Fruit fly (Drosophila melanogaster) whole organism, pupa: ENCODE measurements around the gene Alg10.

ENCODE experiments used
- CG10348 ChIP-seq: fragments of 200-800 bp; sonication (Bioruptor generic); IDR thresholded peaks from 2 replicates; pipeline ENCODE4 v1.3.6; 2022; ENCODE audit warnings: missing biosample characterization, missing genetic modification characterization
- CG12605 ChIP-seq: fragments of 200-800 bp; sonication (Bioruptor generic); IDR thresholded peaks from 2 replicates; pipeline ENCODE4 v1.3.6; 2022; ENCODE audit warnings: missing biosample characterization, missing genetic modification characterization
- CG13204 ChIP-seq: fragments of 200-800 bp; sonication (Bioruptor generic); optimal IDR thresholded peaks from 2 replicates; lab custom pipeline; 2018; ENCODE audit warnings: missing biosample characterization, mild to moderate bottlenecking, missing genetic modification characterization, moderate library complexity
- CG14655 ChIP-seq: fragments of 200-800 bp; sonication (Bioruptor generic); optimal IDR thresholded peaks from 3 replicates; lab custom pipeline; 2017; ENCODE audit warnings: mild to moderate bottlenecking, missing biosample characterization, missing genetic modification reagents, missing genetic modification characterization
- CG15710 ChIP-seq: fragments of 200-800 bp; sonication (Bioruptor generic); optimal IDR thresholded peaks from 2 replicates; lab custom pipeline; 2018; ENCODE audit warnings: missing biosample characterization, mild to moderate bottlenecking, missing genetic modification characterization, moderate library complexity
- CG17806 ChIP-seq: fragments of 200-800 bp; sonication (Bioruptor generic); optimal IDR thresholded peaks from 2 replicates; lab custom pipeline; 2018; ENCODE audit warnings: missing biosample characterization, mild to moderate bottlenecking, missing genetic modification characterization, moderate library complexity
- CG32121 ChIP-seq: fragments of 200-800 bp; sonication (Bioruptor generic); IDR thresholded peaks from 2 replicates; pipeline ENCODE4 v1.3.6; 2022; ENCODE audit warnings: missing biosample characterization, missing genetic modification characterization
- CG34367 ChIP-seq: fragments of 200-800 bp; sonication (Bioruptor generic); optimal IDR thresholded peaks from 2 replicates; lab custom pipeline; 2018; ENCODE audit warnings: missing biosample characterization, mild to moderate bottlenecking, missing genetic modification characterization
- CG4496 ChIP-seq: fragments of 200-800 bp; sonication (Bioruptor generic); IDR thresholded peaks from 3 replicates; pipeline ENCODE4 v1.3.6; 2022; ENCODE audit warnings: missing biosample characterization, missing genetic modification characterization
- CG8159 ChIP-seq: fragments of 200-800 bp; sonication (Bioruptor generic); optimal IDR thresholded peaks from 3 replicates; lab custom pipeline; 2018; ENCODE audit warnings: missing biosample characterization, mild to moderate bottlenecking, missing genetic modification characterization, moderate library complexity
- CG8301 ChIP-seq: fragments of 200-800 bp; sonication (Bioruptor generic); optimal IDR thresholded peaks from 2 replicates; lab custom pipeline; 2018; ENCODE audit warnings: missing biosample characterization, mild to moderate bottlenecking, missing genetic modification characterization
- CG9948 ChIP-seq: fragments of 200-800 bp; sonication (Bioruptor generic); optimal IDR thresholded peaks from 2 replicates; lab custom pipeline; 2018; ENCODE audit warnings: missing biosample characterization, mild to moderate bottlenecking, missing genetic modification characterization, moderate library complexity
- D1 ChIP-seq: fragments of 200-800 bp; sonication (Bioruptor generic); optimal IDR thresholded peaks from 2 replicates; lab custom pipeline; 2018; ENCODE audit warnings: missing biosample characterization, mild to moderate bottlenecking, missing genetic modification characterization, moderate library complexity
- EcR ChIP-seq: fragments of 200-800 bp; sonication (Bioruptor generic); optimal IDR thresholded peaks from 3 replicates; lab custom pipeline; 2019; ENCODE audit warnings: missing biosample characterization, missing genetic modification characterization, mild to moderate bottlenecking, moderate library complexity, missing genetic modification reagents
- Ets98B ChIP-seq: fragments of 200-800 bp; sonication (Bioruptor generic); IDR thresholded peaks from 2 replicates; pipeline ENCODE4 v1.3.6; 2022; ENCODE audit warnings: missing biosample characterization, missing genetic modification characterization
- Pif1A ChIP-seq: fragments of 200-800 bp; sonication (Bioruptor generic); optimal IDR thresholded peaks from 3 replicates; lab custom pipeline; 2016; ENCODE audit warnings: missing biosample characterization, missing genetic modification characterization
- Pif1B ChIP-seq: fragments of 200-800 bp; sonication (Bioruptor generic); optimal IDR thresholded peaks from 3 replicates; lab custom pipeline; 2016; ENCODE audit warnings: missing biosample characterization, missing genetic modification characterization
- Snoo ChIP-seq: fragments of 200-800 bp; sonication (Bioruptor generic); optimal IDR thresholded peaks from 3 replicates; lab custom pipeline; 2017; ENCODE audit warnings: missing biosample characterization, mild to moderate bottlenecking, missing genetic modification characterization, inconsistent platforms
- fd96Ca ChIP-seq: fragments of 200-800 bp; sonication (Bioruptor generic); IDR thresholded peaks from 3 replicates; pipeline ENCODE4 v1.3.6; 2022; ENCODE audit warnings: missing biosample characterization, missing genetic modification characterization
- gl ChIP-seq: fragments of 200-800 bp; sonication (Bioruptor generic); optimal IDR thresholded peaks from 2 replicates; lab custom pipeline; 2018; ENCODE audit warnings: missing biosample characterization, mild to moderate bottlenecking, missing genetic modification characterization
- rn ChIP-seq: fragments of 200-800 bp; sonication (Bioruptor generic); IDR thresholded peaks from 2 replicates; pipeline ENCODE4 v1.3.6; 2022; ENCODE audit warnings: missing biosample characterization, missing genetic modification characterization

The Alg10 gene

DNA sequence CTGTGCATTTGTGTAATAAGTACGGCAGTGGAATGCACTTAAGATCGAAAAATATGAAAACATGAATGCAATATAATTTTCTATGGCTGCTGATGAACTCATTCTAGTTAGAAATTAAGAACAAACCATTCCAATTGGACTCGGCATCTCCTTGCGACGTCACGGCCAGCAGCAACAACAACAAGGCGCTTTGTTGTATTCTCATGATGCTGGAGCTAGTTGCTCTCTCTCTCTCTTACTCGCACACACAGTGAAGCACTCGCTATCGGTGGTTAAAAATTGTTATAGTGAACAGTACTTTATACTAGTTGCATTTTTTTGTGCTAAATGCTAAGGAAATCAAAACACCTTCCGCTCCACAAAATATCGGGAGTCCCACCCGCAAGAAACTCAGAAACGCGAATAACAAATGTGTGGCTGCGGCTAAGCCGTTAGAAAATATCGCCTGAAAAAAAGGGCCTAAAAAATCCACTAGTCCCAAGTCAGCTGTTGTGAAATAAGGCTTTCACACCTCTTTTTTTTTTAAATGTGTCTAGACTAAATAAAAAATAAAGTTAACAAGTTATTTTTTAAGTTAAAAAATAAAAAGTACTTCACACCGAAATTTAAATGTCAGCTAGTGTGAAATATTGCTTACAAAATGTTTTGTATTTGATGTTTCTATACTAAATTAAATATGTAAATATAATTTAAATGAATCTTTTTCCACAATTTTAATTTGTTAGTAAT, 41.0 kb downstream of the Alg10 start, which contains the start of gene Plod:
Plod (minus strand) TSS at position 409 of the 729 bp plus-strand sequence.
- no peak for TF ChIP-seq CG9948
- no peak for TF ChIP-seq CG17806 (tag; lab: Kevin White, UChicago)
- peak; percentile 13 for TF ChIP-seq CG15710 (tag; lab: Kevin White, UChicago)
- no peak for TF ChIP-seq fd96Ca (GFP tag; lab: Robert Waterston, UW)
- TF ChIP-seq gl (tag; lab: Kevin White, UChicago), result no peak
- TF ChIP-seq D1 (tag; lab: Kevin White, UChicago), result peak; percentile 54
- peak; percentile 50; the same call in 1 of the 3 replicates for TF ChIP-seq CG4496 (GFP tag; lab: Robert Waterston, UW)
- no peak for TF ChIP-seq CG8159 (tag; lab: Kevin White, UChicago)
- TF ChIP-seq Snoo (tag; lab: Kevin White, UChicago), result no peak
- TF ChIP-seq Pif1B (GFP tag; lab: Kevin White, UChicago), result no peak
- TF ChIP-seq Pif1A (GFP tag; lab: Kevin White, UChicago), result no peak
- no peak for TF ChIP-seq CG34367
- TF ChIP-seq EcR, result no peak
- TF ChIP-seq CG12605 (GFP tag; lab: Robert Waterston, UW), result peak; percentile 61; the same call in 1 of the 2 replicates
- peak; percentile 31; the same call in 1 of the 2 replicates for TF ChIP-seq Ets98B (GFP tag; lab: Robert Waterston, UW)
- TF ChIP-seq CG8301 (tag; lab: Kevin White, UChicago), result no peak
- no peak for TF ChIP-seq rn (GFP tag; lab: Robert Waterston, UW)

DNA sequence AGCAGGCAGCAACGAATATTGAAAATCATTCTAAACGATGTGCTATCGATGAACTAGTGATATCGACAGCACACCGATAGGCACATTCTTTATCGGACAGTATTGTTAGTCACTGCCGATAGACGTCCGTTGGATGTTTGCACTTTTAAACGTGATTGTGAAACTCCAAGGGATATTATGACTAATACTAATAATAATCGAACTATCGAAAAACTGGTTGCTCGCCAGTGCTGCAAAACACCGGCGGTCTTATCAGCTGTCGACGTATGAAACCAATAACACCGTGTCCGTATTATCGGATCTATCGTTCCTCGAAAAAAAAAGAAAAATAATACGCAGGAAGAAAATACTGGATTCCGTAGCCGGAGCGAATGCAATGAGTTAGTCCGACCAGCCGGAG, 45.7 kb downstream of the Alg10 start, which contains the start of the genes Ube3a and CG7600:
Ube3a (minus strand) TSS at position 67 of the 400 bp plus-strand sequence.
CG7600 (plus strand) TSS at position 270 of the 400 bp plus-strand sequence.
- TF ChIP-seq Snoo (tag; lab: Kevin White, UChicago), result peak; percentile 21
- no peak for TF ChIP-seq CG10348 (GFP tag; lab: Robert Waterston, UW)
- no peak for TF ChIP-seq Pif1A (GFP tag; lab: Kevin White, UChicago)
- 0 out of 2 replicates have a peak, but pooled peaks have one; percentile 16 for TF ChIP-seq CG12605 (GFP tag; lab: Robert Waterston, UW)
- TF ChIP-seq CG14655 (GFP tag; lab: Kevin White, UChicago), result no peak
- peak; percentile 13 for TF ChIP-seq gl (tag; lab: Kevin White, UChicago)
- peak; percentile 15 for TF ChIP-seq CG15710 (tag; lab: Kevin White, UChicago)
- TF ChIP-seq Ets98B (GFP tag; lab: Robert Waterston, UW), result peak; percentile 31; the same call in 1 of the 2 replicates
- TF ChIP-seq fd96Ca (GFP tag; lab: Robert Waterston, UW), result peak; percentile 59; the same call in 2 of the 3 replicates
- TF ChIP-seq CG32121 (GFP tag; lab: Robert Waterston, UW), result 0 out of 2 replicates have a peak, but pooled peaks have one; percentile 22
- TF ChIP-seq EcR, result peak; percentile 26
- 0 out of 3 replicates have a peak, but pooled peaks have one; percentile 57 for TF ChIP-seq CG4496 (GFP tag; lab: Robert Waterston, UW)
- peak; percentile 12 for TF ChIP-seq CG8301 (tag; lab: Kevin White, UChicago)
- TF ChIP-seq CG13204 (GFP tag; lab: Kevin White, UChicago), result no peak
- TF ChIP-seq CG8159 (tag; lab: Kevin White, UChicago), result peak; percentile 22
- TF ChIP-seq D1 (tag; lab: Kevin White, UChicago), result no peak

DNA sequence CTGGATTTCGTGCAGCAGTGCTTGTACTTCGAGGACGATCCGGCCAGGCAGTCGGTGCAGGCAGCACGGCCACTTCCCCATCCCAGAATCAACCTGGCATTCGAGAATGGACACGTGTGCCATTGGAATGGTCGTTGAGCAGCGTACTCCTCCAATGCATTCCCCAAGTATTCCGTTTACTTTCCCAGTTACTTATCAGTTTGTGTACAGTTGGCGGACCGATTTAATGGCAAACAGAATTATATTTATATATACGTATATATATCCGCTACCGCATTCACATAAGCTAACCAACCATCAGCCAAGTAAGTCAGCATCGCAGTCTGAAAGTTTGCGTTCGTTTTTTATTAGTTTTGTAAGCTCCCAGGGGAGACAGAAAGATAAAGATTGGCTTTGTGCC, 48.9 kb downstream of the Alg10 start:
- peak; percentile 35 for TF ChIP-seq gl (tag; lab: Kevin White, UChicago)
- TF ChIP-seq Snoo (tag; lab: Kevin White, UChicago), result no peak
- 0 out of 3 replicates have a peak, but pooled peaks have one; percentile 9 for TF ChIP-seq CG4496 (GFP tag; lab: Robert Waterston, UW)
- TF ChIP-seq CG13204 (GFP tag; lab: Kevin White, UChicago), result peak; percentile 28
- no peak for TF ChIP-seq rn (GFP tag; lab: Robert Waterston, UW)
- peak; percentile 10 for TF ChIP-seq CG34367
- TF ChIP-seq Pif1A (GFP tag; lab: Kevin White, UChicago), result peak; percentile 15
- TF ChIP-seq, all 21 proteins: peak for 5

- TF ChIP-seq CG9948, result no peak
- TF ChIP-seq CG10348 (GFP tag; lab: Robert Waterston, UW), result no peak
- TF ChIP-seq CG32121 (GFP tag; lab: Robert Waterston, UW), result no peak; the same call in 1 of the 2 replicates
- no peak for TF ChIP-seq EcR
- TF ChIP-seq Snoo (tag; lab: Kevin White, UChicago), result no peak
- no peak for TF ChIP-seq CG14655 (GFP tag; lab: Kevin White, UChicago)
- TF ChIP-seq CG13204 (GFP tag; lab: Kevin White, UChicago), result no peak
- no peak for TF ChIP-seq CG4496 (GFP tag; lab: Robert Waterston, UW)
- no peak; the same call in 2 of the 3 replicates for TF ChIP-seq fd96Ca (GFP tag; lab: Robert Waterston, UW)
- peak; percentile 20 for TF ChIP-seq Pif1A (GFP tag; lab: Kevin White, UChicago)
- TF ChIP-seq CG17806 (tag; lab: Kevin White, UChicago), result no peak
- TF ChIP-seq CG34367, result peak; percentile 17
- peak; percentile 20 for TF ChIP-seq CG15710 (tag; lab: Kevin White, UChicago)
- TF ChIP-seq CG12605 (GFP tag; lab: Robert Waterston, UW), result no peak
- TF ChIP-seq D1 (tag; lab: Kevin White, UChicago), result peak; percentile 74
- no peak for TF ChIP-seq CG8159 (tag; lab: Kevin White, UChicago)
- TF ChIP-seq CG8301 (tag; lab: Kevin White, UChicago), result peak; percentile 9
- TF ChIP-seq gl (tag; lab: Kevin White, UChicago), result peak; percentile 55
- peak; percentile 10; the same call in 1 of the 2 replicates for TF ChIP-seq Ets98B (GFP tag; lab: Robert Waterston, UW)
- peak; percentile 14 for TF ChIP-seq Pif1B (GFP tag; lab: Kevin White, UChicago)
- TF ChIP-seq rn (GFP tag; lab: Robert Waterston, UW), result no peak
Observed at dm6 chr3L:11214406-11215243, 49.9 kb downstream of the Alg10 start, which contains the start of gene CG42671. TSS of gene CG42671 (plus strand) at chr3L:11214505.
